Fruit fly (Drosophila melanogaster) whole organism, wandering third instar larva: Measurements from ENCODE around the gene CG7878.

Source experiments
- HLH106 ChIP-seq: fragments of 200-800 bp; optimal IDR thresholded peaks from 3 replicates; lab custom pipeline; 2019; ENCODE audit warnings: missing biosample characterization, mild to moderate bottlenecking, missing genetic modification characterization, moderate library complexity
- Hr78 ChIP-seq: fragments of >200 bp; optimal IDR thresholded peaks from 2 replicates; lab custom pipeline; 2017; ENCODE audit warnings: missing biosample characterization, missing genetic modification characterization
- Hr83 ChIP-seq: fragments of 200-300 bp; sonication (Bioruptor generic); optimal IDR thresholded peaks from 2 replicates; lab custom pipeline; 2016; ENCODE audit warnings: missing biosample characterization, mild to moderate bottlenecking, missing genetic modification characterization, moderate library complexity; ENCODE audit not compliant: poor library complexity, severe bottlenecking
- br ChIP-seq: fragments of 200-800 bp; sonication (Bioruptor generic); optimal IDR thresholded peaks from 2 replicates; lab custom pipeline; 2016; ENCODE audit warnings: missing biosample characterization, missing genetic modification characterization
- brk ChIP-seq: fragments of 200-800 bp; sonication (Bioruptor generic); optimal IDR thresholded peaks from 2 replicates; lab custom pipeline; 2016; ENCODE audit warnings: missing biosample characterization, mild to moderate bottlenecking, missing genetic modification characterization
- dl ChIP-seq, 2 experiments: fragments of 175-275, 200-275 bp in 1 of 2; fragments of 200-275 bp in 1 of 2; sonication (Bioruptor generic); optimal IDR thresholded peaks; lab custom pipeline; 2018; ENCODE audit warnings: mild to moderate bottlenecking in 2 of 2, missing biosample characterization in 2 of 2, missing genetic modification characterization in 2 of 2, moderate library complexity in 2 of 2; ENCODE audit not compliant: partially characterized antibody in 2 of 2, insufficient read depth in 1 of 2
- ey ChIP-seq: fragments of 200-800 bp; sonication (Bioruptor generic); optimal IDR thresholded peaks from 2 replicates; lab custom pipeline; 2016; ENCODE audit warnings: missing biosample characterization, missing genetic modification characterization
- fru ChIP-seq: fragments of 200-800 bp; sonication (Bioruptor generic); optimal IDR thresholded peaks from 3 replicates; lab custom pipeline; 2016; ENCODE audit warnings: missing biosample characterization, mild to moderate bottlenecking, missing genetic modification characterization
- jim ChIP-seq: fragments of 175-275, 200-325 bp; sonication (Bioruptor generic); optimal IDR thresholded peaks from 2 replicates; lab custom pipeline; 2016; ENCODE audit warnings: missing biosample characterization, mild to moderate bottlenecking, missing genetic modification characterization
- lola ChIP-seq: fragments of >200 bp; optimal IDR thresholded peaks from 2 replicates; lab custom pipeline; 2017; ENCODE audit warnings: missing biosample characterization, missing genetic modification characterization
- psq ChIP-seq: fragments of 200-800 bp; sonication (Bioruptor generic); optimal IDR thresholded peaks from 3 replicates; lab custom pipeline; 2017; ENCODE audit warnings: missing biosample characterization, mild to moderate bottlenecking, missing genetic modification characterization, moderate library complexity
- sage ChIP-seq: fragments of 200-800 bp; sonication (Bioruptor generic); optimal IDR thresholded peaks from 2 replicates; lab custom pipeline; 2016; ENCODE audit warnings: missing biosample characterization, mild to moderate bottlenecking, missing genetic modification characterization
- usp ChIP-seq: fragments of >200 bp; optimal IDR thresholded peaks from 2 replicates; lab custom pipeline; 2017; ENCODE audit warnings: missing biosample characterization, missing genetic modification characterization

DNA sequence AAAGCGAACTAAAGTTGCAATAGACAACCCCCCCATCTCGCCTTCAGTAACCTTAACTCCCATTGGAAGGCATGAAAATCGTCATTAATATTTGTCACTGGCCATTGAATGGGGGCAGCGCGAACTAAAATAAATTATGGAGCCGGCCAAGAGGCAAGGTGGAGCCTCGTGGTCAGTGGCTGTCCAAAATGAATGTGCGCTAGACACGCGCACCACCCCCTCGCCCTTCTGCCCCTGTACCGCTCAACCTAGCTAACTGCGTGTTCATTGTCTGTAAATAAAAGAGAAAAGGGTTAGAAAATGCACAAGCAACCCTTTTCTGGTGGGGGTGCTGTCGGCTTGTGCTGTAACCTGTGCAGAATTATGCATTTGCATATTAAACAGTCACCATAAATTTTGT, 34.7 kb downstream of the CG7878 start:
- no peak for TF ChIP-seq Hr83
- no peak for TF ChIP-seq fru
- TF ChIP-seq psq: no peak
- no peak for TF ChIP-seq usp
- TF ChIP-seq ey (GFP tag; lab: Kevin White, UChicago): no peak
- no peak for TF ChIP-seq lola
- TF ChIP-seq dl (GFP tag; optimal IDR thresholded peaks at IDR 0.05; lab: Kevin White, UChicago; ENCODE audit: insufficient read depth in 1 of 2, partially characterized antibody in 2 of 2): no peak
- no peak for TF ChIP-seq Hr78 (GFP tag; lab: Kevin White, UChicago)
- no peak for TF ChIP-seq jim (GFP tag; lab: Kevin White, UChicago)
- TF ChIP-seq HLH106 (tag; lab: Kevin White, UChicago): no peak
- TF ChIP-seq sage (GFP tag; lab: Kevin White, UChicago): no peak
- TF ChIP-seq brk (GFP tag; lab: Kevin White, UChicago): no peak
- no peak for TF ChIP-seq br (GFP tag; lab: Kevin White, UChicago)
